Fruit fly (Drosophila melanogaster) Kc167 (cell line): ENCODE data around the gene Rel.

Experiments
- Myc ChIP-seq: fragments of >200 bp; optimal IDR thresholded peaks from 2 replicates; lab custom pipeline; 2017; ENCODE audit warnings: missing external identifiers
- Sin3A ChIP-seq: fragments of >200 bp; optimal IDR thresholded peaks from 2 replicates; lab custom pipeline; 2018; ENCODE audit warnings: missing external identifiers
- h ChIP-seq: fragments of >200 bp; optimal IDR thresholded peaks from 3 replicates; lab custom pipeline; 2018; ENCODE audit warnings: missing external identifiers
- insv ChIP-seq: fragments of >200 bp; optimal IDR thresholded peaks from 3 replicates; lab custom pipeline; 2018; ENCODE audit warnings: missing external identifiers
- psq ChIP-seq: fragments of >200 bp; optimal IDR thresholded peaks from 2 replicates; lab custom pipeline; 2017; ENCODE audit warnings: missing external identifiers
- ttk ChIP-seq: sonication (Bioruptor generic); optimal IDR thresholded peaks from 2 replicates; lab custom pipeline; 2017; ENCODE audit warnings: missing external identifiers

DNA sequence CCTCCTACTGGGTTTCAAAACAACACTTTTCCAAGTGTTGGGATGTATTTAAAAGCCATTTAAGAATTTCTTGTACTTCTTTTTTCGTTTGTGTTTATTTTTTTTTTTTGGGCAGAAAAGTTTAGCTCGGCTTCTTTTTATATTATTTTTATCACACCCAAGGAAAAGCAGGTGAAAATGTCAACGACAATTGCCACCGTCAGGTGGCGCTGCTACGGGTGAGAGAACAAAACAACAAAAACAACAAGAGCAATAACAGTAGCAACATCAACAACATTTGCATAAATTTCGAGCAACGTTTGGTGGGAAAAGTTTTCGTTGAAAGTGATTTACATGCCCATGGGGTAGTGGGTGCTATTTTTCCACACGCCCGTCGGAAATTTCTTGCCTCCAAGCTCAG is 42.5 kb upstream of the Rel start:
- TF ChIP-seq ttk (no peak), psq (lab: Kevin White, UChicago) (no peak), Myc (lab: Kevin White, UChicago) (no peak), h (lab: Kevin White, UChicago) (no peak), Sin3A (lab: Kevin White, UChicago) (no peak), insv (no peak)
